Worm (Caenorhabditis elegans) whole organism, early embryonic: Measurements from ENCODE around the gene unc-36.

ENCODE experiments used
- hmbx-1 ChIP-seq: sonication (generic microtip); optimal IDR thresholded peaks from 2 replicates; lab custom pipeline; 2016; ENCODE audit warnings: mild to moderate bottlenecking, missing genetic modification characterization, missing compliant biosample characterization
- scrt-1 ChIP-seq: fragments of 200-800 bp; sonication (Bioruptor generic); IDR thresholded peaks from 2 replicates; pipeline ENCODE4 v1.3.6; 2022; ENCODE audit warnings: missing genetic modification characterization, missing compliant biosample characterization
- tbx-11 ChIP-seq: fragments of 200-800 bp; sonication (Bioruptor generic); IDR thresholded peaks from 2 replicates; pipeline ENCODE4 v1.3.6; 2022; ENCODE audit warnings: missing genetic modification characterization, missing compliant biosample characterization
- tra-4 ChIP-seq: sonication (generic microtip); optimal IDR thresholded peaks from 2 replicates; lab custom pipeline; 2017; ENCODE audit warnings: missing genetic modification characterization, missing compliant biosample characterization

DNA sequence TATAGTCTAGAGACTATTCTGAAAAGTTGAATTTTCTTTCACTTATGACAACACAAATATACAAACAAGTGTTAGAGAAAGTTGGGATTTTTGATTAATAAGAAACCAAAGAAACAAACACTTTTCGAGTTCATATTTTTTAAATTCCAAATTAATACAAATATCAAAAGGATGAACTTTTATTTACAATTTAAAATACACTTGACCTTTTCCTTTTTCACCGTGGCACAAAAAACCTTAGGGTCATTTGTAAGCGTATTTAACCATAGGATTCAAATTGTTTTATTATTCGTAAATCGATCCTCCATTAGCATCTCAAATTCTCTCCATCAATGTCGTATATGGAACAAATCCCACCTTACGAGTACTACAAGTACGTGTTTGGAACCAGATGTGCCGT is 34.9 kb upstream of the unc-36 start, which contains the start of gene C02F5.5:
- no peak for TF ChIP-seq tbx-11 (GFP tag; lab: Robert Waterston, UW)
- TF ChIP-seq tra-4 (tag; lab: Kevin White, UChicago) = no peak
- no peak for TF ChIP-seq hmbx-1 (tag; lab: Kevin White, UChicago)
- TF ChIP-seq scrt-1 (GFP tag; lab: Robert Waterston, UW) = no peak
